Fruit fly (Drosophila melanogaster): ENCODE results near the gene CG44153.

- TF ChIP-seq psq (optimal IDR thresholded peaks at IDR 0.05): no peak
- TF ChIP-seq insv (optimal IDR thresholded peaks at IDR 0.05): no peak
- TF ChIP-seq Myc (optimal IDR thresholded peaks at IDR 0.05): no peak
Measured at dm6 chr2L:10145571-10145970, 34.5 kb downstream of the CG44153 start.
